Fruit fly (Drosophila melanogaster) whole organism, adult: ENCODE data around the gene meng.

Experiments
- CG11617 ChIP-seq: fragments of 200-800 bp; sonication (Bioruptor generic); optimal IDR thresholded peaks from 2 replicates; lab custom pipeline; 2017; ENCODE audit warnings: mild to moderate bottlenecking, missing biosample characterization, missing genetic modification reagents, missing genetic modification characterization
- CG12768 ChIP-seq: fragments of 200-800 bp; sonication (Bioruptor generic); optimal IDR thresholded peaks from 2 replicates; lab custom pipeline; 2017; ENCODE audit warnings: missing biosample characterization, missing genetic modification characterization, mild to moderate bottlenecking, moderate library complexity, missing genetic modification reagents
- CG14711 ChIP-seq: fragments of 200-800 bp; sonication (Bioruptor generic); optimal IDR thresholded peaks from 2 replicates; lab custom pipeline; 2018; ENCODE audit warnings: missing biosample characterization, mild to moderate bottlenecking, missing genetic modification characterization, moderate library complexity
- CG1620 ChIP-seq: fragments of 200-800 bp; sonication (Bioruptor generic); optimal IDR thresholded peaks from 2 replicates; lab custom pipeline; 2016; ENCODE audit warnings: missing biosample characterization, missing genetic modification characterization
- CG33017 ChIP-seq: fragments of 200-800 bp; sonication (Bioruptor generic); optimal IDR thresholded peaks from 2 replicates; lab custom pipeline; 2018; ENCODE audit warnings: missing biosample characterization, mild to moderate bottlenecking, missing genetic modification characterization, moderate library complexity
- CG5204 ChIP-seq: fragments of 200-800 bp; sonication (Bioruptor generic); optimal IDR thresholded peaks from 2 replicates; lab custom pipeline; 2016; ENCODE audit warnings: missing biosample characterization, missing genetic modification characterization
- CG7045 ChIP-seq: fragments of 200-800 bp; sonication (Bioruptor generic); optimal IDR thresholded peaks from 2 replicates; lab custom pipeline; 2017; ENCODE audit warnings: missing biosample characterization, mild to moderate bottlenecking, missing genetic modification characterization
- CG7101 ChIP-seq: fragments of 200-800 bp; sonication (Bioruptor generic); optimal IDR thresholded peaks from 2 replicates; lab custom pipeline; 2018; ENCODE audit warnings: missing biosample characterization, mild to moderate bottlenecking, missing genetic modification characterization, moderate library complexity
- Clk ChIP-seq: fragments of 200-800 bp; sonication (Bioruptor generic); optimal IDR thresholded peaks from 2 replicates; lab custom pipeline; 2017; ENCODE audit warnings: missing biosample characterization, missing genetic modification characterization
- Crg-1 ChIP-seq: fragments of 200-800 bp; sonication (Bioruptor generic); optimal IDR thresholded peaks from 2 replicates; lab custom pipeline; 2016; ENCODE audit warnings: missing biosample characterization, missing genetic modification characterization
- Hr96 ChIP-seq: fragments of 200-800 bp; sonication (Bioruptor generic); optimal IDR thresholded peaks from 2 replicates; lab custom pipeline; 2016; ENCODE audit warnings: missing biosample characterization, missing genetic modification characterization
- Mnt ChIP-seq: fragments of 200-800 bp; sonication (Bioruptor generic); optimal IDR thresholded peaks from 2 replicates; lab custom pipeline; 2016; ENCODE audit warnings: missing biosample characterization, mild to moderate bottlenecking, missing genetic modification characterization
- bab1 ChIP-seq: fragments of 200-800 bp; sonication (Bioruptor generic); optimal IDR thresholded peaks from 3 replicates; lab custom pipeline; 2019; ENCODE audit warnings: missing biosample characterization, mild to moderate bottlenecking, missing genetic modification characterization, moderate library complexity
- cic ChIP-seq: fragments of 200-800 bp; sonication (Bioruptor generic); optimal IDR thresholded peaks from 2 replicates; lab custom pipeline; 2017; ENCODE audit warnings: missing biosample characterization, mild to moderate bottlenecking, missing genetic modification characterization, moderate library complexity
- cnc ChIP-seq, 2 experiments: fragments of >200 bp; optimal IDR thresholded peaks; 2 replicates each; lab custom pipeline; 2017
- kay ChIP-seq: fragments of 200-800 bp; sonication (Bioruptor generic); peaks from one replicate; lab custom pipeline; 2016; ENCODE audit warnings: missing biosample characterization, missing genetic modification characterization, borderline replicate concordance
- ovo ChIP-seq: fragments of 200-800 bp; sonication (Bioruptor generic); optimal IDR thresholded peaks from 2 replicates; lab custom pipeline; 2016; ENCODE audit warnings: missing biosample characterization, missing genetic modification characterization
- pad ChIP-seq: fragments of 200-800 bp; sonication (Bioruptor generic); optimal IDR thresholded peaks from 3 replicates; lab custom pipeline; 2017; ENCODE audit warnings: missing biosample characterization, missing genetic modification characterization, mild to moderate bottlenecking, moderate library complexity, missing genetic modification reagents
- tj ChIP-seq: fragments of 200-800 bp; sonication (Bioruptor generic); optimal IDR thresholded peaks from 3 replicates; lab custom pipeline; 2017; ENCODE audit warnings: missing biosample characterization, mild to moderate bottlenecking, missing genetic modification characterization, moderate library complexity
- toe ChIP-seq: fragments of 200-800 bp; sonication (Bioruptor generic); optimal IDR thresholded peaks from 2 replicates; lab custom pipeline; 2016; ENCODE audit warnings: missing biosample characterization, missing genetic modification characterization

Gene meng

dm6 chr2L:6791845-6792443 is 49.6 kb downstream of the meng start:
- TF ChIP-seq CG7045 (no peak), CG12768 (GFP tag; lab: Kevin White, UChicago) (peak; percentile 11), kay (peak; percentile 79), ovo (GFP tag; lab: Kevin White, UChicago) (no peak), CG14711 (tag; lab: Kevin White, UChicago) (no peak), cic (peak; percentile 6)

dm6 chr2L:6793763-6794417 is 51.6 kb downstream of the meng start:
- no peak for TF ChIP-seq CG1620 (GFP tag; lab: Kevin White, UChicago)

dm6 chr2L:6794418-6794793 is 52.1 kb downstream of the meng start:
- TF ChIP-seq bab1 (GFP tag; lab: Kevin White, UChicago), result peak; percentile 30
- TF ChIP-seq CG5204 (GFP tag; lab: Kevin White, UChicago), result no peak

dm6 chr2L:6794956-6795522 is 52.7 kb downstream of the meng start:
- TF ChIP-seq kay, result peak; percentile 46
- no peak for TF ChIP-seq CG14711 (tag; lab: Kevin White, UChicago)

- TF ChIP-seq ovo (GFP tag; lab: Kevin White, UChicago) (peak; percentile 30), Clk (no peak), Mnt (GFP tag; lab: Kevin White, UChicago) (no peak), tj (GFP tag; lab: Kevin White, UChicago) (no peak), CG33017 (tag; lab: Kevin White, UChicago) (no peak), Crg-1 (GFP tag; lab: Kevin White, UChicago) (no peak), cnc (optimal IDR thresholded peaks at IDR 0.05; lab: Kevin White, UChicago) (no peak), kay (no peak), bab1 (GFP tag; lab: Kevin White, UChicago) (peak; percentile 16), CG14711 (tag; lab: Kevin White, UChicago) (no peak), toe (GFP tag; lab: Kevin White, UChicago) (peak; percentile 30), CG12768 (GFP tag; lab: Kevin White, UChicago) (no peak), CG11617 (GFP tag; lab: Kevin White, UChicago) (no peak), Hr96 (GFP tag; lab: Kevin White, UChicago) (no peak), CG7045 (no peak), CG7101 (tag; lab: Kevin White, UChicago) (peak; percentile 30), pad (GFP tag; lab: Kevin White, UChicago) (peak; percentile 19), CG1620 (GFP tag; lab: Kevin White, UChicago) (peak; percentile 56), CG5204 (GFP tag; lab: Kevin White, UChicago) (no peak)
These were observed 55.1 kb downstream of the meng start for dm6 chr2L:6797408-6797807.

dm6 chr2L:6798762-6799246 is 56.5 kb downstream of the meng start, which contains the start of the genes nrv2 and CG43610:
nrv2 (minus strand) TSS chr2L:6798862.
CG43610 (plus strand) TSS chr2L:6799196.
- TF ChIP-seq kay (peak; percentile 45), ovo (GFP tag; lab: Kevin White, UChicago) (no peak)

dm6 chr2L:6799551-6799950 is 57.2 kb downstream of the meng start:
- no peak for TF ChIP-seq CG7045
- no peak for TF ChIP-seq CG7101 (tag; lab: Kevin White, UChicago)
- TF ChIP-seq cnc (optimal IDR thresholded peaks at IDR 0.05; lab: Kevin White, UChicago), result no peak

- no peak for TF ChIP-seq CG14711 (tag; lab: Kevin White, UChicago)
These were observed 58.5 kb downstream of the meng start, which contains the start of gene CG17376 for dm6 chr2L:6800794-6801193. CG17376 (minus strand) TSS chr2L:6800894.
